Fruit fly (Drosophila melanogaster): ENCODE data around the gene ort.

ort gene

dm6 chr3R:19671223-19671991, 11.9 kb downstream of the ort start, which contains the start of gene Naam (continued):
- TF ChIP-seq run (tag; optimal IDR thresholded peaks at IDR 0.05): peak; percentile 34
- TF ChIP-seq CG17912 (GFP tag; optimal IDR thresholded peaks at IDR 0.05): no peak
- TF ChIP-seq CG13123 (GFP tag; optimal IDR thresholded peaks at IDR 0.05): peak; percentile 33
- TF ChIP-seq CG18599 (GFP tag; optimal IDR thresholded peaks at IDR 0.05): peak; percentile 94
- no peak for TF ChIP-seq Kr (GFP tag; optimal IDR thresholded peaks at IDR 0.05)
- peak; percentile 60; the same call in 1 of the 2 replicates for TF ChIP-seq onecut (GFP tag; IDR thresholded peaks at IDR 0.05)
- TF ChIP-seq CG13424 (tag; optimal IDR thresholded peaks at IDR 0.05): peak; percentile 70
- no peak for TF ChIP-seq stwl (tag; optimal IDR thresholded peaks at IDR 0.05)
- TF ChIP-seq CG1529 (GFP tag; optimal IDR thresholded peaks at IDR 0.05): peak; percentile 30
- TF ChIP-seq PHDP (tag; optimal IDR thresholded peaks at IDR 0.05): peak; percentile 89
- TF ChIP-seq CG8359 (GFP tag; optimal IDR thresholded peaks at IDR 0.05; ENCODE audit: borderline replicate concordance): no peak
- peak; percentile 61 for TF ChIP-seq Mes4 (GFP tag; optimal IDR thresholded peaks at IDR 0.05)
- TF ChIP-seq amos (GFP tag; IDR thresholded peaks at IDR 0.05; ENCODE audit: partially characterized antibody): no peak
- TF ChIP-seq wek (GFP tag; optimal IDR thresholded peaks at IDR 0.05): peak; percentile 76
- peak; percentile 54 for TF ChIP-seq CG4854 (GFP tag; optimal IDR thresholded peaks at IDR 0.05)
- no peak for TF ChIP-seq sna (GFP tag; IDR thresholded peaks at IDR 0.05; ENCODE audit: partially characterized antibody)
- TF ChIP-seq sens-2 (GFP tag; IDR thresholded peaks at IDR 0.05): no peak
- 0 out of 2 replicates have a peak, but pooled peaks have one; percentile 40 for TF ChIP-seq CG14667 (GFP tag; IDR thresholded peaks at IDR 0.05)
- peak; percentile 79 for TF ChIP-seq CG17359 (tag; optimal IDR thresholded peaks at IDR 0.05)
- peak; percentile 85 for TF ChIP-seq Drgx (GFP tag; IDR thresholded peaks at IDR 0.05)
- TF ChIP-seq psq (GFP tag; optimal IDR thresholded peaks at IDR 0.05): peak; percentile 44
- peak; percentile 58 for TF ChIP-seq CG18476 (GFP tag; optimal IDR thresholded peaks at IDR 0.05)
- TF ChIP-seq CG8290 (GFP tag; optimal IDR thresholded peaks at IDR 0.05): no peak
- TF ChIP-seq CG8290 (tag; optimal IDR thresholded peaks at IDR 0.05): peak in 1 of 2 experiments; percentile 87
- TF ChIP-seq ewg (GFP tag; optimal IDR thresholded peaks at IDR 0.05): peak; percentile 51
- no peak for TF ChIP-seq h (optimal IDR thresholded peaks at IDR 0.05)
- TF ChIP-seq tgo (GFP tag; IDR thresholded peaks at IDR 0.05): peak; percentile 76
- no peak for TF ChIP-seq CG34224 (GFP tag; IDR thresholded peaks at IDR 0.05; ENCODE audit: partially characterized antibody)
- TF ChIP-seq Hsf (GFP tag; optimal IDR thresholded peaks at IDR 0.05): peak; percentile 86
- no peak for TF ChIP-seq HLH4C (GFP tag; IDR thresholded peaks at IDR 0.05; ENCODE audit: partially characterized antibody)
- peak; percentile 23 for TF ChIP-seq gsb-n (tag; optimal IDR thresholded peaks at IDR 0.05)
- TF ChIP-seq CTCF (GFP tag; optimal IDR thresholded peaks at IDR 0.05): peak; percentile 32
- peak; percentile 74 for TF ChIP-seq CG18619 (GFP tag; optimal IDR thresholded peaks at IDR 0.05)
- peak; percentile 35 for TF ChIP-seq CG12104 (GFP tag; optimal IDR thresholded peaks at IDR 0.05)
- no peak for TF ChIP-seq mld (GFP tag; IDR thresholded peaks at IDR 0.05; ENCODE audit: partially characterized antibody)
- TF ChIP-seq disco-r (GFP tag; optimal IDR thresholded peaks at IDR 0.05): peak; percentile 52
- TF ChIP-seq CG9215 (GFP tag; IDR thresholded peaks at IDR 0.05): peak; percentile 53
- TF ChIP-seq CG7786 (GFP tag; optimal IDR thresholded peaks at IDR 0.05): peak; percentile 85
- TF ChIP-seq ara (GFP tag; IDR thresholded peaks at IDR 0.05): peak; percentile 67; the same call in 1 of the 2 replicates
- TF ChIP-seq Sin3A (optimal IDR thresholded peaks at IDR 0.05): no peak
- no peak; the same call in 2 of the 3 replicates for TF ChIP-seq H15 (GFP tag; IDR thresholded peaks at IDR 0.05)
- no peak for TF ChIP-seq CG8478 (optimal IDR thresholded peaks at IDR 0.05)
- no peak for TF ChIP-seq tup (GFP tag; optimal IDR thresholded peaks at IDR 0.05)
- TF ChIP-seq Lpt (GFP tag; optimal IDR thresholded peaks at IDR 0.05): no peak
- TF ChIP-seq CG3995 (GFP tag; optimal IDR thresholded peaks at IDR 0.05): peak; percentile 58
- TF ChIP-seq Camta (GFP tag; optimal IDR thresholded peaks at IDR 0.05): peak; percentile 74
- peak; percentile 65 for TF ChIP-seq HmgZ (tag; optimal IDR thresholded peaks at IDR 0.05)
- peak; percentile 27 for TF ChIP-seq NC2α (GFP tag; optimal IDR thresholded peaks at IDR 0.05)
- peak; percentile 52 for TF ChIP-seq mirr (GFP tag; optimal IDR thresholded peaks at IDR 0.05)
- no peak for TF ChIP-seq nom (GFP tag; optimal IDR thresholded peaks at IDR 0.05)
- TF ChIP-seq CG17328 (GFP tag; IDR thresholded peaks at IDR 0.05): peak; percentile 79
